Fruit fly (Drosophila melanogaster): ENCODE data around the gene Rbfox1.

Rbfox1 gene

DNA sequence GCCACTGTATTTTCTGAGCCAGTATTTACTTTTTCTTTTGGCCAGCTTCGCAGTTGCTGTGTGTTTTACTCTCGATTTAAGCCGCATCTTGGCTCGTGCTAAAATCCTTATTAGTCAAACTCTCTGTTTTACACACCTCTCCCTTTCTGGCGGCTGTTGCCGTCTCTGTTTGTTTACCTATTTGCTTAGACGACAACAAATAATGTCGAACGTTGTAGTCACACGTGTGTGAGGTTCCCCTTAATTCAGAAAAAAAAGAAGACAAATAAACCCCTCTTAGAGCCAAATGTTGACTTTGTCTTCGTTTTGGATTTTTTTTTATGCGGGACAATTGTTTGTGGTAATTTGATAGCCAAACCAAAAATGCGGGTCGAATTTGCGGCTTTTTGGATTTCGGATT is 37.7 kb downstream of the Rbfox1 start:
- TF ChIP-seq CG14655 (GFP tag; optimal IDR thresholded peaks at IDR 0.05) (peak; percentile 10), EcR (GFP tag; optimal IDR thresholded peaks at IDR 0.05) (no peak), CG13204 (GFP tag; optimal IDR thresholded peaks at IDR 0.05) (no peak), rn (GFP tag; IDR thresholded peaks at IDR 0.05) (no peak), CG12605 (GFP tag; IDR thresholded peaks at IDR 0.05) (no peak), CG17806 (tag; optimal IDR thresholded peaks at IDR 0.05) (no peak), Ets98B (GFP tag; IDR thresholded peaks at IDR 0.05) (peak; percentile 30; the same call in 1 of the 2 replicates), CG4496 (GFP tag; IDR thresholded peaks at IDR 0.05) (no peak; the same call in 2 of the 3 replicates), CG10348 (GFP tag; IDR thresholded peaks at IDR 0.05) (no peak), CG34367 (tag; optimal IDR thresholded peaks at IDR 0.05) (no peak)

DNA sequence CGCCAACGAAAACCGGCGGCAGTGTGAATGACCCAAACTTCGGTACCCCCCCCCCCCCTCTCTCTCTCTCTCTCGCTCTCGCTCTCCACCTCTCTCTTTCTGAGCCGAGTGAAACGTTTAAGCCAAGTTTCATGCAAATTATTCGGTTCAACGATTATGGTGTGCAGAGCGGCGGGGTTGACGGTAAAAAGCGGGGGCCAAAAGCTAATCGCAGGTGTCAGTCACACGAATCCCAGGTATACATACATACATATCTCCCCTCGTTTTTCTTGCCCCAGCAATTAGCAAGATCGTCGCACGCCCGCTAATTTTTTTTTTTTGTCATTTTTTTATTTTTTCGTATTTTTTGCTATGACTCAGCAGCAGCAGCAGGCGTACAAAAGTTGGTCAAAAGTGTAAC is 40.4 kb downstream of the Rbfox1 start:
- no peak for TF ChIP-seq CG15710 (tag; optimal IDR thresholded peaks at IDR 0.05)
- peak; percentile 53 for TF ChIP-seq CG32121 (GFP tag; IDR thresholded peaks at IDR 0.05)
- TF ChIP-seq EcR (GFP tag; optimal IDR thresholded peaks at IDR 0.05) = peak; percentile 60
- peak; percentile 36; the same call in 1 of the 2 replicates for TF ChIP-seq Ets98B (GFP tag; IDR thresholded peaks at IDR 0.05)
- TF ChIP-seq CG10348 (GFP tag; IDR thresholded peaks at IDR 0.05) = 0 out of 2 replicates have a peak, but pooled peaks have one; percentile 11
- TF ChIP-seq D1 (tag; optimal IDR thresholded peaks at IDR 0.05) = no peak
- peak; percentile 47; the same call in 1 of the 3 replicates for TF ChIP-seq CG4496 (GFP tag; IDR thresholded peaks at IDR 0.05)
- TF ChIP-seq fd96Ca (GFP tag; IDR thresholded peaks at IDR 0.05) = peak; percentile 62; the same call in 1 of the 3 replicates

DNA sequence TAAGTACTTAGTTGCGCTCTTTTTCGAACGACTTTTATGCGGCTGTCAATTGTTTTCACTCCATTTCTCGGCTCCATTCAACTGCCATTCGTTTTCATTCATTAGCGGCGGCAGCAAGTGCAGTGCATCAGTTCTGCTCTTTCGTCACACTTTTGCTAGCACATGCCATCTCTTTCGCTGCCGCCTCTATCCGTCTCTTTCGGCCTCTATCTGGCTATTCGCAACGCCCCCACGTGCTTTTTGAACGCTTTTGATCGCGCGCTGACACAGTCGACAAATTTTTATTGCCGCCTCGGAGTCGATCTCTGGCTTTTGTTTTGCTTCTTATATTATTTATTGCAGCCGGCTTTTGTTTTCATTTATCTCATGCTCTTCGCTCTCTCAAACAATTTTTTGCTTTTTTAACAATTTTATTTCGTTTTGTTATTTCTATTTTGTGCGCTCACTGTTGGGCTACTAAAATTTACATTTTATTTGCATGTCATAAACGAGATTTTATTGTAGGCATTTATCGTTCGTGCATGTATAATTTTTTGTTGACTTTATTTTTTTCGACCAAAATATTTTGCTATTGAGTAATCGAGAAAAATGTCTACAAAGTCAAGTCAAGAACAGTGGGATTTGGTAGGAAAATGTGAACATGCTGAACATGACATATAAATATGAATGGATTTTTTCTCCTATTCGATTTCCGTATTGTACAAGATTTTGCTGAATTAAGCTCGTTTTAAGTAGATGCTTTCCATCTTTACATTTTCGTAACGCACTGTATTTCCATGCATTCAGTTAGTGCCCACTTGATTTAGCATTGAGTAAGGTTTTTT is 41.4 kb downstream of the Rbfox1 start:
- TF ChIP-seq rn (GFP tag; IDR thresholded peaks at IDR 0.05) (no peak), CG12605 (GFP tag; IDR thresholded peaks at IDR 0.05) (no peak), Pif1B (GFP tag; optimal IDR thresholded peaks at IDR 0.05) (no peak), Ets98B (GFP tag; IDR thresholded peaks at IDR 0.05) (peak; percentile 8; the same call in 1 of the 2 replicates)

DNA sequence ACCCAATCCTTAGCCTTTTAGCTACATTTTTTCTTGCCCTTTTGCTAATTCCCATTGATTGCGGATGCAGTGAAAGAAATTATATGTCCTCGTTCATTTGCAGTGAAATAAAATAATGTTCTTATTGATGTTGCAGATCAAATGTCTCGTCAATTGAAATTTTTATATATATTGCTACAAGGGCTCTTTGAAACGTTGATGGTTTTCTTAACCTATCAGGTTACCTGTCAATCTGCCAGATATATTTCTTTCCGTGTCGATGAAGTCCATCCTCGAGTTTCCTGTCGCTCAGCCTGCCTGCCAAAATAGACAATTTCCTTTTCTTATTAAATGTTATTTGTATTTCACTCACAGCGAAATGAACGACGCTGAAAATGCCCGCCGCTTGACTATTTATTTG is 44.0 kb downstream of the Rbfox1 start:
- 0 out of 3 replicates have a peak, but pooled peaks have one; percentile 14 for TF ChIP-seq CG4496 (GFP tag; IDR thresholded peaks at IDR 0.05)
- no peak for TF ChIP-seq CG32121 (GFP tag; IDR thresholded peaks at IDR 0.05)
- TF ChIP-seq CG17806 (tag; optimal IDR thresholded peaks at IDR 0.05) = peak; percentile 47
- TF ChIP-seq Pif1A (GFP tag; optimal IDR thresholded peaks at IDR 0.05) = peak; percentile 14
- TF ChIP-seq EcR (GFP tag; optimal IDR thresholded peaks at IDR 0.05) = no peak
- TF ChIP-seq CG15710 (tag; optimal IDR thresholded peaks at IDR 0.05) = peak; percentile 1
- peak; percentile 22 for TF ChIP-seq CG9948 (tag; optimal IDR thresholded peaks at IDR 0.05)
- TF ChIP-seq CG8159 (tag; optimal IDR thresholded peaks at IDR 0.05) = peak; percentile 7

DNA sequence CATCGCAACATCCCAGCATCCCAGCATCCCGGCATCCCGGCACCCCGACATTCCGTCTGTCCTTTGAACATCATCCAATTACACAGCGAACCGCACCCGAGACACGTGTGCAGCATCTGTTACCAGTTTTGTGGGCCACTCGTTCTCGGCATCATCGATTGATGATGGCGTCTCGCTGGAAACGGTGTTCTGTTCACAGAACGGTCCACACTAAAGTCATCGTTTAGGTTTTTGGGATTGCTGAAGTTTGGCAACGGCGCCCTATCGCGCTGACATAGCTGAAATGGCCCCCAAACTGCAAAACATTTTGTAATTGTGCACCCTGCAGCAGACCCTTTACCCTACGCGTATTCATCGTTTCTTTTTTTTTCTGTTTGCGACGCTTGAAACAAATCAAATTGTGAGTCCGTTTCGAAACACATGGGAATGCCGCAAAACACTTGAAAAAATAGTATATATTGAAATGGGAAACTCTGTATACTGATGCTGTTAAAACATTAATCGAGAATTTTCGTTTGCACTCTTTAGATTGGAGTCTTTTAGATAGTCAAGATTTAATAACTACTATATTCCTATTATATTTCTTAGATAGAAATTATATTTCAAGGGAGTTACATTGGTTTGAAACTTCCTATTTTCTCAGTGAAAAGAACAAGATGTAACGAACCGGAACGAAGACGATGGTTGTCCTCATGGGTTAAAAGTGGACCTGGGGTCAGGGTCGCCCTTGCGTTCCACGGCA is 44.6 kb downstream of the Rbfox1 start:
- peak; percentile 28 for TF ChIP-seq CG15710 (tag; optimal IDR thresholded peaks at IDR 0.05)
- TF ChIP-seq CG12605 (GFP tag; IDR thresholded peaks at IDR 0.05) = no peak
- TF ChIP-seq CG34367 (tag; optimal IDR thresholded peaks at IDR 0.05) = peak; percentile 50
- TF ChIP-seq CG8301 (tag; optimal IDR thresholded peaks at IDR 0.05) = no peak
- TF ChIP-seq Pif1A (GFP tag; optimal IDR thresholded peaks at IDR 0.05) = peak; percentile 0
- TF ChIP-seq CG9948 (tag; optimal IDR thresholded peaks at IDR 0.05) = peak; percentile 42
- peak; percentile 69 for TF ChIP-seq CG8159 (tag; optimal IDR thresholded peaks at IDR 0.05)
- TF ChIP-seq CG17806 (tag; optimal IDR thresholded peaks at IDR 0.05) = peak; percentile 59
- 0 out of 3 replicates have a peak, but pooled peaks have one; percentile 8 for TF ChIP-seq CG4496 (GFP tag; IDR thresholded peaks at IDR 0.05)

DNA sequence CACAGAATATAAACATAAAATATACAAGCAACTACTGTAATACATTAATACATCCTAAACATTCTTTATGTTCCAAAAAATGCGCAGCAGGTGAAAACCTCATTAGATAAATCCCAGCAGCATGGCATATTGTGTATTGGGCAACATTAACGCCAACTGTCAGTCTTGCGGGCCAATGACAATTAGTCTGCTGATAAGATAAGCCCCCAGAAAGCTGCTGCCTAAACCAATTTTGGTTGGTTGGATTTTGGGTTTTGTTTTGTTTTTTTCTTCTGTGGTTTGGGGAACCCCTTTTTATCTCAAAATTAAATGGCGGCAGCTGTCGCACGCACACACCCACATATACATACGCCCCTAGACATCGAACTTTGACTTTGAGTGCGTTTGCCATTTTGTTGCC is 47.0 kb downstream of the Rbfox1 start:
- TF ChIP-seq rn (GFP tag; IDR thresholded peaks at IDR 0.05) = no peak
- no peak for TF ChIP-seq CG12605 (GFP tag; IDR thresholded peaks at IDR 0.05)
- TF ChIP-seq CG9948 (tag; optimal IDR thresholded peaks at IDR 0.05) = no peak
- TF ChIP-seq Ets98B (GFP tag; IDR thresholded peaks at IDR 0.05) = no peak

DNA sequence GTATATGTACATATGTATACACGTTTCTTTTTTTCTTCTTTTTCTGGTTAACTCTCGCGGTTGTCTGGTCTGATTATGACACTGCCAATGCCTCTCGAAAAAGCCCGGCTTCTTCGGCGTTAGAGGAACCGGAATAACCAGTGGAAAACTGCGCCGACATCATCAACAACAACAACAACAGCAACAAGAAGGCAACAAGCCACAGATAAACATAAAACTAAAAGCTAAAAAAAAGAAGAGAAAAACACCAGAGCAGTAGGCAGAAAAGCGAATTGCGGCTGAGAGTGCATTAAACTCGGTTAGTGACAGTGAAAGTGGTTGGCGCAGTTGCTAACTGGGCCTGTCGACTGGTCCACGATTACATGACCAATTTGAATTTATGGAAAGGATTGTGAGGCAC is 49.8 kb downstream of the Rbfox1 start:
- TF ChIP-seq EcR (GFP tag; optimal IDR thresholded peaks at IDR 0.05) = peak; percentile 89
- TF ChIP-seq Pif1A (GFP tag; optimal IDR thresholded peaks at IDR 0.05) = no peak
- TF ChIP-seq fd96Ca (GFP tag; IDR thresholded peaks at IDR 0.05) = 0 out of 3 replicates have a peak, but pooled peaks have one; percentile 15
- peak; percentile 26 for TF ChIP-seq CG8301 (tag; optimal IDR thresholded peaks at IDR 0.05)
- no peak for TF ChIP-seq CG32121 (GFP tag; IDR thresholded peaks at IDR 0.05)
- no peak for TF ChIP-seq CG15710 (tag; optimal IDR thresholded peaks at IDR 0.05)
- no peak for TF ChIP-seq gl (tag; optimal IDR thresholded peaks at IDR 0.05)
- TF ChIP-seq CG9948 (tag; optimal IDR thresholded peaks at IDR 0.05) = no peak
- TF ChIP-seq CG14655 (GFP tag; optimal IDR thresholded peaks at IDR 0.05) = peak; percentile 64
- TF ChIP-seq CG4496 (GFP tag; IDR thresholded peaks at IDR 0.05) = peak; percentile 48; the same call in 2 of the 3 replicates
- TF ChIP-seq Ets98B (GFP tag; IDR thresholded peaks at IDR 0.05) = peak; percentile 45; the same call in 1 of the 2 replicates

Data from whole organism, pupa.